Fruit fly (Drosophila melanogaster) whole organism: ENCODE data around the gene Idgf3.

Experiments
- CG8478 ChIP-seq: fragments of >200 bp; optimal IDR thresholded peaks from 2 replicates; lab custom pipeline; 2018; ENCODE audit warnings: inconsistent platforms
- EcR ChIP-seq, 2 experiments: fragments of >200 bp; optimal IDR thresholded peaks; 2 replicates each; lab custom pipeline; 2017; ENCODE audit warnings: missing biosample characterization in 2 of 2, missing genetic modification characterization in 2 of 2, missing genetic modification reagents in 2 of 2
- pan ChIP-seq: fragments of >200 bp; optimal IDR thresholded peaks from 2 replicates; lab custom pipeline; 2017
- psq ChIP-seq: fragments of >200 bp; optimal IDR thresholded peaks from 2 replicates; lab custom pipeline; 2017
- usp ChIP-seq: fragments of >200 bp; optimal IDR thresholded peaks from 2 replicates; lab custom pipeline; 2017; ENCODE audit warnings: missing biosample characterization, missing genetic modification characterization, mixed read lengths

DNA sequence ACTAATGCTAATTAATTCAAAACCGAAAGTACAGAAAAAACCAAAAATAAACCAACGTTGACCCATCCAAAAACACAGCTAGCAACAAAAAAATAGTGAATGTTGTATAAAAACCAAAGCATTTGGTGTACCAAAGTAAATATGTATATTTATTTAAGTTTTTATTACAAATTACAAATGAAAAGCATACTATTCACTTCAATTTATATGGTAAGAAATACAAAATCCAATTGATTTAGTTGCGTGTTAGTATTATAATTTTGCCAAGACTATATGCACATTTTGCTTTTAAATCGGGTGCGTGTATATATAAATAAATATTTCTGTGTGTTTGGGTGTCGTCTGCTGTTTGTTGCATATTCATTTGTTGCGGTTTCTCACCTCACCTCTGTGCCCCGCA is 46.5 kb downstream of the Idgf3 start:
- TF ChIP-seq pan (lab: Kevin White, UChicago) (no peak), CG8478 (lab: Kevin White, UChicago) (no peak), usp (no peak), EcR (GFP tag; optimal IDR thresholded peaks at IDR 0.05; lab: Kevin White, UChicago) (no peak), psq (lab: Kevin White, UChicago) (no peak)
